Fruit fly (Drosophila melanogaster): ENCODE results near the gene CG18304.

The CG18304 gene

dm6 chr2L:6967422-6968012, 24.9 kb upstream of the CG18304 start, which contains the start of gene Sumo (continued):
- TF ChIP-seq jumu (GFP tag; optimal IDR thresholded peaks at IDR 0.05), result no peak
- peak; percentile 21 for TF ChIP-seq grau (tag; optimal IDR thresholded peaks at IDR 0.05)
- TF ChIP-seq CHES-1-like (GFP tag; optimal IDR thresholded peaks at IDR 0.05), result no peak
- peak; percentile 99 for TF ChIP-seq hb (GFP tag; IDR thresholded peaks at IDR 0.05; ENCODE audit: partially characterized antibody)
- TF ChIP-seq sna (GFP tag; IDR thresholded peaks at IDR 0.05; ENCODE audit: partially characterized antibody), result peak; percentile 85
- TF ChIP-seq CG3847 (GFP tag; IDR thresholded peaks at IDR 0.05), result peak; percentile 47
- no peak for TF ChIP-seq org-1 (GFP tag; optimal IDR thresholded peaks at IDR 0.05)
- no peak for TF ChIP-seq CG13123 (GFP tag; optimal IDR thresholded peaks at IDR 0.05)
- peak; percentile 98 for TF ChIP-seq BEAF-32 (GFP tag; optimal IDR thresholded peaks at IDR 0.05)
- TF ChIP-seq wdn (GFP tag; IDR thresholded peaks at IDR 0.05), result no peak
- peak; percentile 98 for TF ChIP-seq CG34224 (GFP tag; IDR thresholded peaks at IDR 0.05; ENCODE audit: partially characterized antibody)
- TF ChIP-seq prd (optimal IDR thresholded peaks at IDR 0.05), result no peak
- no peak; the same call in 2 of the 3 replicates for TF ChIP-seq prd (GFP tag; IDR thresholded peaks at IDR 0.05)
- no peak for TF ChIP-seq CG14014 (GFP tag; IDR thresholded peaks at IDR 0.05)
- TF ChIP-seq CG2889 (GFP tag; IDR thresholded peaks at IDR 0.05), result no peak
- no peak for TF ChIP-seq salm (tag; optimal IDR thresholded peaks at IDR 0.05)
- peak; percentile 74; the same call in 2 of the 3 replicates for TF ChIP-seq CG11456 (GFP tag; IDR thresholded peaks at IDR 0.05)
- peak; percentile 5; the same call in 1 of the 2 replicates for TF ChIP-seq gsb (GFP tag; IDR thresholded peaks at IDR 0.05)
- TF ChIP-seq CG6175 (GFP tag; IDR thresholded peaks at IDR 0.05), result 0 out of 3 replicates have a peak, but pooled peaks have one; percentile 17
- peak; percentile 33 for TF ChIP-seq B-H2 (GFP tag; optimal IDR thresholded peaks at IDR 0.05)
- no peak for TF ChIP-seq eyg (GFP tag; optimal IDR thresholded peaks at IDR 0.05)
- TF ChIP-seq caup (GFP tag; optimal IDR thresholded peaks at IDR 0.05; ENCODE audit: severe bottlenecking), result no peak
- TF ChIP-seq Gug (GFP tag; IDR thresholded peaks at IDR 0.05), result peak; percentile 83; the same call in 2 of the 4 replicates
- TF ChIP-seq D19B (GFP tag; optimal IDR thresholded peaks at IDR 0.05), result no peak
- TF ChIP-seq amos (GFP tag; IDR thresholded peaks at IDR 0.05; ENCODE audit: partially characterized antibody), result peak; percentile 100
- peak; percentile 98 for TF ChIP-seq nerfin-2 (GFP tag; IDR thresholded peaks at IDR 0.05; ENCODE audit: partially characterized antibody)
- TF ChIP-seq zen (tag; optimal IDR thresholded peaks at IDR 0.05), result peak; percentile 49
- TF ChIP-seq trem (tag; optimal IDR thresholded peaks at IDR 0.05), result peak; percentile 66
- TF ChIP-seq Atf3 (GFP tag; optimal IDR thresholded peaks at IDR 0.05), result no peak
- TF ChIP-seq CG12155 (GFP tag; optimal IDR thresholded peaks at IDR 0.05), result peak; percentile 21
- TF ChIP-seq Dp (GFP tag; optimal IDR thresholded peaks at IDR 0.05), result peak; percentile 15
- peak; percentile 56 for TF ChIP-seq CG14441 (GFP tag; IDR thresholded peaks at IDR 0.05)
- no peak for TF ChIP-seq CG8924 (tag; optimal IDR thresholded peaks at IDR 0.05)
- TF ChIP-seq lov (optimal IDR thresholded peaks at IDR 0.05), result no peak
- TF ChIP-seq lov (GFP tag; IDR thresholded peaks at IDR 0.05), result 0 out of 3 replicates have a peak, but pooled peaks have one; percentile 38
- no peak for TF ChIP-seq yki (optimal IDR thresholded peaks at IDR 0.05)
- TF ChIP-seq slbo (GFP tag; IDR thresholded peaks at IDR 0.05), result peak; percentile 53
- 0 out of 2 replicates have a peak, but pooled peaks have one; percentile 13 for TF ChIP-seq E2f1 (GFP tag; IDR thresholded peaks at IDR 0.05)
- no peak for TF ChIP-seq Dfd (GFP tag; optimal IDR thresholded peaks at IDR 0.05)
- peak; percentile 69 for TF ChIP-seq CG30020 (tag; optimal IDR thresholded peaks at IDR 0.05)
- TF ChIP-seq CG6272 (GFP tag; IDR thresholded peaks at IDR 0.05), result peak; percentile 80
- peak; percentile 100 for TF ChIP-seq CG6791 (GFP tag; IDR thresholded peaks at IDR 0.05; ENCODE audit: partially characterized antibody)
- TF ChIP-seq CG1024 (GFP tag; IDR thresholded peaks at IDR 0.05), result 0 out of 2 replicates have a peak, but pooled peaks have one; percentile 17
- TF ChIP-seq HLH54F (GFP tag; optimal IDR thresholded peaks at IDR 0.05), result no peak
- TF ChIP-seq CG9817 (tag; optimal IDR thresholded peaks at IDR 0.05), result peak; percentile 27
- no peak for TF ChIP-seq Hr39 (optimal IDR thresholded peaks at IDR 0.05)
- peak; percentile 99 for TF ChIP-seq knrl (GFP tag; IDR thresholded peaks at IDR 0.05; ENCODE audit: partially characterized antibody)
- TF ChIP-seq hbn (GFP tag; IDR thresholded peaks at IDR 0.05; ENCODE audit: partially characterized antibody), result peak; percentile 96
- no peak for TF ChIP-seq CG7745 (tag; optimal IDR thresholded peaks at IDR 0.05)
- peak; percentile 65 for TF ChIP-seq CG14710 (tag; optimal IDR thresholded peaks at IDR 0.05)
